Fruit fly (Drosophila melanogaster) whole organism, embryonic: ENCODE data around the gene CG6441.

Experiments used
- CG10209 ChIP-seq: fragments of 200-800 bp; sonication (Bioruptor generic); optimal IDR thresholded peaks from 3 replicates; lab custom pipeline; 2017; ENCODE audit warnings: missing biosample characterization, mild to moderate bottlenecking, missing genetic modification characterization, missing genetic modification reagents
- CG11085 ChIP-seq: fragments of 200-800 bp; sonication (Bioruptor generic); IDR thresholded peaks from 2 replicates; pipeline ENCODE4 v1.3.6; 2022; ENCODE audit warnings: missing biosample characterization, missing genetic modification characterization
- CG12071 ChIP-seq: fragments of 200-800 bp; sonication (Bioruptor generic); optimal IDR thresholded peaks from 3 replicates; lab custom pipeline; 2018; ENCODE audit warnings: missing biosample characterization, mild to moderate bottlenecking, missing genetic modification characterization
- CG15479 ChIP-seq: fragments of 200-800 bp; sonication (Bioruptor generic); optimal IDR thresholded peaks from 3 replicates; lab custom pipeline; 2019; ENCODE audit warnings: missing biosample characterization, mild to moderate bottlenecking, missing genetic modification characterization, moderate library complexity
- CG17328 ChIP-seq: fragments of 200-800 bp; sonication (Bioruptor generic); IDR thresholded peaks from 2 replicates; pipeline ENCODE4 v1.3.6; 2022; ENCODE audit warnings: missing biosample characterization, missing genetic modification characterization
- CG17568 ChIP-seq: fragments of 200-800 bp; sonication (Bioruptor generic); optimal IDR thresholded peaks from 2 replicates; lab custom pipeline; 2018; ENCODE audit warnings: missing biosample characterization, mild to moderate bottlenecking, missing genetic modification characterization, moderate library complexity
- CG17612 ChIP-seq: fragments of 200-800 bp; sonication (Bioruptor generic); IDR thresholded peaks from 2 replicates; pipeline ENCODE4 v1.3.6; 2022; ENCODE audit warnings: missing biosample characterization, missing genetic modification characterization
- CG18599 ChIP-seq: fragments of 200-800 bp; sonication (Bioruptor generic); optimal IDR thresholded peaks from 3 replicates; lab custom pipeline; 2017; ENCODE audit warnings: missing biosample characterization, missing genetic modification characterization, mild to moderate bottlenecking, moderate library complexity, missing genetic modification reagents
- CG34376 ChIP-seq: fragments of 200-800 bp; sonication (Bioruptor generic); optimal IDR thresholded peaks from 2 replicates; lab custom pipeline; 2018; ENCODE audit warnings: missing biosample characterization, mild to moderate bottlenecking, missing genetic modification characterization
- CG42726 ChIP-seq: fragments of 200-800 bp; sonication (Bioruptor generic); IDR thresholded peaks from 2 replicates; pipeline ENCODE4 v1.3.6; 2022; ENCODE audit warnings: missing biosample characterization, missing genetic modification characterization; ENCODE audit not compliant: partially characterized antibody
- CG4328 ChIP-seq: fragments of 200-800 bp; sonication (Bioruptor generic); optimal IDR thresholded peaks from 3 replicates; lab custom pipeline; 2017; ENCODE audit warnings: missing biosample characterization, missing genetic modification reagents, missing genetic modification characterization
- CG4404 ChIP-seq: fragments of 200-800 bp; sonication (Bioruptor generic); IDR thresholded peaks from 2 replicates; pipeline ENCODE4 v1.3.6; 2022; ENCODE audit warnings: missing biosample characterization, missing genetic modification characterization
- CG4617 ChIP-seq: fragments of 200-800 bp; sonication (Bioruptor generic); optimal IDR thresholded peaks from 3 replicates; lab custom pipeline; 2016; ENCODE audit warnings: missing biosample characterization, missing genetic modification characterization, borderline replicate concordance
- CG5180 ChIP-seq: fragments of 200-800 bp; sonication (Bioruptor generic); optimal IDR thresholded peaks from 3 replicates; lab custom pipeline; 2017; ENCODE audit warnings: missing biosample characterization, missing genetic modification characterization, mild to moderate bottlenecking, moderate library complexity, missing genetic modification reagents
- CG6854 ChIP-seq: fragments of 200-800 bp; sonication (Bioruptor generic); optimal IDR thresholded peaks from 3 replicates; lab custom pipeline; 2017; ENCODE audit warnings: missing biosample characterization, mild to moderate bottlenecking, missing genetic modification characterization
- CG8359 ChIP-seq: fragments of 200-800 bp; sonication (Bioruptor generic); optimal IDR thresholded peaks from 2 replicates; lab custom pipeline; 2017; ENCODE audit warnings: missing biosample characterization, mild to moderate bottlenecking, missing genetic modification characterization, borderline replicate concordance
- CTCF ChIP-seq: fragments of 200-800 bp; sonication (Bioruptor generic); optimal IDR thresholded peaks from 2 replicates; lab custom pipeline; 2017; ENCODE audit warnings: missing biosample characterization, mild to moderate bottlenecking, missing genetic modification characterization, moderate library complexity
- Deaf1 ChIP-seq: fragments of 200-800 bp; optimal IDR thresholded peaks from 3 replicates; lab custom pipeline; 2019; ENCODE audit warnings: missing biosample characterization, mild to moderate bottlenecking, missing genetic modification characterization, moderate library complexity
- Dll ChIP-seq: fragments of 200-800 bp; sonication (Bioruptor generic); IDR thresholded peaks from 4 replicates; pipeline ENCODE4 v1.3.6; 2022; ENCODE audit warnings: missing biosample characterization, missing genetic modification characterization; ENCODE audit not compliant: partially characterized antibody
- Elba2 ChIP-seq: fragments of 200-800 bp; sonication (Bioruptor generic); optimal IDR thresholded peaks from 3 replicates; lab custom pipeline; 2016; ENCODE audit warnings: missing biosample characterization, missing genetic modification characterization
- HHEX ChIP-seq: fragments of 200-800 bp; sonication (Bioruptor generic); optimal IDR thresholded peaks from 3 replicates; lab custom pipeline; 2017; ENCODE audit warnings: missing biosample characterization, mild to moderate bottlenecking, missing genetic modification characterization, missing genetic modification reagents
- HLH3B ChIP-seq: fragments of 200-800 bp; sonication (Bioruptor generic); IDR thresholded peaks from 2 replicates; pipeline ENCODE4 v1.3.6; 2022; ENCODE audit warnings: missing biosample characterization, missing genetic modification characterization
- Hand ChIP-seq: fragments of 200-800 bp; sonication (Bioruptor generic); optimal IDR thresholded peaks from 2 replicates; lab custom pipeline; 2017; ENCODE audit warnings: mild to moderate bottlenecking, missing biosample characterization, missing genetic modification reagents, missing genetic modification characterization
- Hmx ChIP-seq: fragments of 200-800 bp; sonication (Bioruptor generic); optimal IDR thresholded peaks from 2 replicates; lab custom pipeline; 2016; ENCODE audit warnings: missing biosample characterization, missing genetic modification characterization
- MESR4 ChIP-seq: fragments of 200-800 bp; sonication (Bioruptor generic); optimal IDR thresholded peaks from 2 replicates; lab custom pipeline; 2018; ENCODE audit warnings: missing biosample characterization, mild to moderate bottlenecking, missing genetic modification characterization, moderate library complexity
- Med ChIP-seq: fragments of 200-800 bp; sonication (Bioruptor generic); peaks from one replicate; lab custom pipeline; 2016; ENCODE audit warnings: missing biosample characterization, missing genetic modification characterization, mild to moderate bottlenecking, inconsistent platforms, moderate library complexity
- Mes4 ChIP-seq: fragments of 200-800 bp; sonication (Bioruptor generic); optimal IDR thresholded peaks from 2 replicates; lab custom pipeline; 2016; ENCODE audit warnings: missing biosample characterization, missing genetic modification characterization
- Nf-YB ChIP-seq: fragments of 200-800 bp; sonication (Bioruptor generic); optimal IDR thresholded peaks from 3 replicates; lab custom pipeline; 2019; ENCODE audit warnings: missing biosample characterization, mild to moderate bottlenecking, missing genetic modification characterization, moderate library complexity
- Pdp1 ChIP-seq, 2 experiments: fragments of 200-800 bp; sonication (Bioruptor generic); optimal IDR thresholded peaks; 3 replicates each; lab custom pipeline; 2016; ENCODE audit warnings: missing biosample characterization in 2 of 2, missing genetic modification characterization in 2 of 2, mild to moderate bottlenecking in 1 of 2, moderate library complexity in 1 of 2
- Trl ChIP-seq, 3 experiments: fragments of >200 bp in 2 of 3; fragments of 200-800 bp in 1 of 3; sonication (Bioruptor generic) in 1 of 3; optimal IDR thresholded peaks; 2 replicates in 1 of 3; 3 replicates in 2 of 3; lab custom pipeline; 2016 to 2017; ENCODE audit warnings: missing biosample characterization in 1 of 3, missing genetic modification characterization in 1 of 3
- YL-1 ChIP-seq: fragments of 200-800 bp; sonication (Bioruptor generic); optimal IDR thresholded peaks from 3 replicates; lab custom pipeline; 2017; ENCODE audit warnings: missing biosample characterization, mild to moderate bottlenecking, missing genetic modification characterization
- amos ChIP-seq: fragments of 200-800 bp; sonication (Bioruptor generic); IDR thresholded peaks from 2 replicates; pipeline ENCODE4 v1.3.6; 2022; ENCODE audit warnings: missing biosample characterization, missing genetic modification characterization; ENCODE audit not compliant: partially characterized antibody
- bigmax ChIP-seq: fragments of 200-800 bp; sonication (Bioruptor generic); optimal IDR thresholded peaks from 2 replicates; lab custom pipeline; 2018; ENCODE audit warnings: missing biosample characterization, mild to moderate bottlenecking, missing genetic modification characterization
- ci ChIP-seq: fragments of 200-800 bp; sonication (Bioruptor generic); IDR thresholded peaks from 3 replicates; pipeline ENCODE4 v1.3.6; 2022; ENCODE audit warnings: missing biosample characterization, missing genetic modification characterization
- dpn ChIP-seq, 2 experiments: fragments of 200-800 bp; sonication (Bioruptor generic); optimal IDR thresholded peaks; 3 replicates each; lab custom pipeline; 2016; ENCODE audit warnings: missing biosample characterization in 2 of 2, missing genetic modification characterization in 2 of 2
- ems ChIP-seq: fragments of 200-800 bp; sonication (Bioruptor generic); optimal IDR thresholded peaks from 3 replicates; lab custom pipeline; 2016; ENCODE audit warnings: missing biosample characterization, missing genetic modification characterization
- ftz-f1 ChIP-seq: fragments of 200-800 bp; sonication (Bioruptor generic); optimal IDR thresholded peaks from 2 replicates; lab custom pipeline; 2016; ENCODE audit warnings: missing biosample characterization, missing genetic modification characterization
- gcm ChIP-seq: fragments of 200-800 bp; sonication (Bioruptor generic); optimal IDR thresholded peaks from 2 replicates; lab custom pipeline; 2019; ENCODE audit warnings: missing biosample characterization, mild to moderate bottlenecking, missing genetic modification characterization, moderate library complexity
- gsb ChIP-seq: fragments of 200-800 bp; sonication (Bioruptor generic); IDR thresholded peaks from 2 replicates; pipeline ENCODE4 v1.3.6; 2022; ENCODE audit warnings: missing biosample characterization, missing genetic modification characterization
- inv ChIP-seq: fragments of 200-800 bp; sonication (Bioruptor generic); IDR thresholded peaks from 2 replicates; pipeline ENCODE4 v1.3.6; 2022; ENCODE audit warnings: missing biosample characterization, missing genetic modification characterization; ENCODE audit not compliant: partially characterized antibody
- lilli ChIP-seq: fragments of 200-800 bp; sonication (Bioruptor generic); optimal IDR thresholded peaks from 3 replicates; lab custom pipeline; 2016; ENCODE audit warnings: missing biosample characterization, missing genetic modification characterization
- ro ChIP-seq: fragments of 200-800 bp; sonication (Bioruptor generic); IDR thresholded peaks from 2 replicates; pipeline ENCODE4 v1.3.6; 2022; ENCODE audit warnings: missing biosample characterization, missing genetic modification characterization
- sd ChIP-seq: fragments of 200-800 bp; sonication (Bioruptor generic); optimal IDR thresholded peaks from 3 replicates; lab custom pipeline; 2018; ENCODE audit warnings: missing biosample characterization, mild to moderate bottlenecking, missing genetic modification characterization, moderate library complexity
- sisA ChIP-seq: fragments of 200-800 bp; sonication (Bioruptor generic); IDR thresholded peaks from 2 replicates; pipeline ENCODE4 v1.3.6; 2022; ENCODE audit warnings: missing biosample characterization, missing genetic modification characterization
- sug ChIP-seq: fragments of 200-800 bp; optimal IDR thresholded peaks from 2 replicates; lab custom pipeline; 2019; ENCODE audit warnings: missing biosample characterization, mild to moderate bottlenecking, missing genetic modification characterization, moderate library complexity
- twi ChIP-seq: fragments of 200-800 bp; optimal IDR thresholded peaks from 2 replicates; lab custom pipeline; 2019; ENCODE audit warnings: missing biosample characterization, mild to moderate bottlenecking, missing genetic modification characterization, moderate library complexity
- vvl ChIP-seq: fragments of 200-800 bp; sonication (Bioruptor generic); IDR thresholded peaks from 2 replicates; pipeline ENCODE4 v1.3.6; 2022; ENCODE audit warnings: missing biosample characterization, missing genetic modification characterization
- yki ChIP-seq: fragments of >200 bp; optimal IDR thresholded peaks from 3 replicates; lab custom pipeline; 2018
- zen2 ChIP-seq: fragments of 200-800 bp; sonication (Bioruptor generic); IDR thresholded peaks from 3 replicates; pipeline ENCODE4 v1.3.6; 2022; ENCODE audit warnings: missing biosample characterization, missing genetic modification characterization; ENCODE audit not compliant: partially characterized antibody

CG6441 gene

dm6 chr2L:7427067-7427785 is 47.3 kb upstream of the CG6441 start (continued):
- TF ChIP-seq CG34376 (GFP tag; lab: Kevin White, UChicago) = peak; percentile 85
- peak; percentile 86 for TF ChIP-seq sd
- TF ChIP-seq Hand (GFP tag; lab: Kevin White, UChicago) = peak; percentile 14
- TF ChIP-seq gcm (GFP tag; lab: Kevin White, UChicago) = no peak
- no peak for TF ChIP-seq Trl (optimal IDR thresholded peaks at IDR 0.05; lab: Kevin White, UChicago)
- TF ChIP-seq Trl (GFP tag; optimal IDR thresholded peaks at IDR 0.05; lab: Kevin White, UChicago) = no peak
- TF ChIP-seq CG5180 = no peak
- TF ChIP-seq Hmx (GFP tag; lab: Kevin White, UChicago) = no peak
- no peak for TF ChIP-seq CG4404 (GFP tag; lab: Robert Waterston, UW)
- no peak for TF ChIP-seq Elba2
- no peak for TF ChIP-seq Deaf1 (tag; lab: Kevin White, UChicago)
- no peak for TF ChIP-seq Nf-YB (GFP tag; lab: Kevin White, UChicago)
- TF ChIP-seq CG8359 (GFP tag; lab: Kevin White, UChicago) = peak; percentile 19
- peak; percentile 21 for TF ChIP-seq CG4617
- TF ChIP-seq amos (GFP tag; lab: Robert Waterston, UW) = no peak
- no peak for TF ChIP-seq CG17568 (GFP tag; lab: Kevin White, UChicago)
- TF ChIP-seq twi = no peak
- TF ChIP-seq Med = peak; percentile 72
- TF ChIP-seq ci (GFP tag; lab: Robert Waterston, UW) = peak; percentile 48; the same call in 2 of the 3 replicates
- no peak for TF ChIP-seq HHEX
- no peak for TF ChIP-seq CG17612 (GFP tag; lab: Robert Waterston, UW)
- TF ChIP-seq CG15479 (GFP tag; lab: Kevin White, UChicago) = no peak
- no peak for TF ChIP-seq HLH3B
- TF ChIP-seq MESR4 (GFP tag; lab: Kevin White, UChicago) = peak; percentile 65
- no peak for TF ChIP-seq sisA (GFP tag; lab: Robert Waterston, UW)
- TF ChIP-seq ro (GFP tag; lab: Robert Waterston, UW) = no peak
- TF ChIP-seq dpn (GFP tag; optimal IDR thresholded peaks at IDR 0.05; lab: Kevin White, UChicago) = no peak
- peak; percentile 89 for TF ChIP-seq bigmax
- no peak for TF ChIP-seq gsb (GFP tag; lab: Robert Waterston, UW)
- no peak for TF ChIP-seq Dll (GFP tag; lab: Robert Waterston, UW)
- peak; percentile 0 for TF ChIP-seq CG6854
- no peak for TF ChIP-seq CG42726
- TF ChIP-seq CG4328 (GFP tag; lab: Kevin White, UChicago) = peak; percentile 18
- TF ChIP-seq Mes4 = no peak
- TF ChIP-seq CG12071 (GFP tag; lab: Kevin White, UChicago) = peak; percentile 17
- peak in 1 of 2 experiments; percentile 99 for TF ChIP-seq Pdp1 (GFP tag; optimal IDR thresholded peaks at IDR 0.05; lab: Kevin White, UChicago)
- peak; percentile 26 for TF ChIP-seq CG18599 (GFP tag; lab: Kevin White, UChicago)
- TF ChIP-seq CG11085 = no peak
- TF ChIP-seq YL-1 (GFP tag; lab: Kevin White, UChicago) = peak; percentile 29
- peak; percentile 65 for TF ChIP-seq sug (tag; lab: Kevin White, UChicago)
- TF ChIP-seq zen2 (GFP tag; lab: Robert Waterston, UW) = no peak
- peak; percentile 83 for TF ChIP-seq CTCF (GFP tag; lab: Kevin White, UChicago)
- no peak for TF ChIP-seq CG10209
- TF ChIP-seq vvl (GFP tag; lab: Robert Waterston, UW) = no peak
- TF ChIP-seq lilli (GFP tag; lab: Kevin White, UChicago) = no peak
- TF ChIP-seq ftz-f1 = peak; percentile 87
- peak; percentile 7; the same call in 1 of the 2 replicates for TF ChIP-seq inv (GFP tag; lab: Robert Waterston, UW)
- TF ChIP-seq CG17328 = 0 out of 2 replicates have a peak, but pooled peaks have one; percentile 4
- no peak for TF ChIP-seq ems (GFP tag; lab: Kevin White, UChicago)
- no peak for TF ChIP-seq yki (lab: Kevin White, UChicago)
